Worm (Caenorhabditis elegans): Measurements from ENCODE around the gene Y38E10A.8.

Gene Y38E10A.8

ce11 chrII:12573541-12573940, 33.5 kb upstream of the Y38E10A.8 start, which contains the start of gene Y38E10A.2:
TSS of gene Y38E10A.2 (minus strand) at chrII:12573641.
- no peak for TF ChIP-seq tbx-2 (tag; optimal IDR thresholded peaks at IDR 0.05)
- TF ChIP-seq fkh-2 (tag; optimal IDR thresholded peaks at IDR 0.05), result no peak
- no peak for TF ChIP-seq fkh-10 (GFP tag; optimal IDR thresholded peaks at IDR 0.05)
- no peak for TF ChIP-seq nhr-28 (tag; optimal IDR thresholded peaks at IDR 0.05)
- TF ChIP-seq elt-3 (tag; optimal IDR thresholded peaks at IDR 0.05), result no peak
- TF ChIP-seq pqm-1 (tag; optimal IDR thresholded peaks at IDR 0.05), result no peak
- no peak for TF ChIP-seq jun-1 (tag; optimal IDR thresholded peaks at IDR 0.05)
- no peak for TF ChIP-seq nhr-11 (tag; optimal IDR thresholded peaks at IDR 0.05)
- no peak for TF ChIP-seq nhr-12 (tag; optimal IDR thresholded peaks at IDR 0.05)
- TF ChIP-seq ceh-9 (tag; optimal IDR thresholded peaks at IDR 0.05), result no peak

ce11 chrII:12574668-12575067, 32.3 kb upstream of the Y38E10A.8 start, which contains the start of gene Y38E10A.3:
TSS of gene Y38E10A.3 (minus strand) at chrII:12574768.
- TF ChIP-seq mdl-1 (tag; optimal IDR thresholded peaks at IDR 0.05), result no peak
- no peak for TF ChIP-seq ceh-82 (tag; optimal IDR thresholded peaks at IDR 0.05)
- TF ChIP-seq ZK546.5 (tag; optimal IDR thresholded peaks at IDR 0.05), result no peak
- no peak for TF ChIP-seq jun-1 (tag; optimal IDR thresholded peaks at IDR 0.05)
- TF ChIP-seq egl-27 (tag; optimal IDR thresholded peaks at IDR 0.05), result no peak
- TF ChIP-seq R02D3.7 (tag; optimal IDR thresholded peaks at IDR 0.05), result no peak
- TF ChIP-seq nhr-43 (tag; optimal IDR thresholded peaks at IDR 0.05; ENCODE audit: poor library complexity, severe bottlenecking), result no peak
- no peak for TF ChIP-seq nhr-25 (tag; optimal IDR thresholded peaks at IDR 0.05)
- no peak for TF ChIP-seq nhr-76 (tag; optimal IDR thresholded peaks at IDR 0.05)
- no peak for TF ChIP-seq unc-62 (GFP tag; optimal IDR thresholded peaks at IDR 0.05)
- TF ChIP-seq daf-12 (tag; optimal IDR thresholded peaks at IDR 0.05), result no peak
- no peak for TF ChIP-seq elt-2 (tag; optimal IDR thresholded peaks at IDR 0.05)
- TF ChIP-seq unc-39 (tag; optimal IDR thresholded peaks at IDR 0.05), result no peak

- no peak for TF ChIP-seq ztf-4 (tag; optimal IDR thresholded peaks at IDR 0.05)
- no peak for TF ChIP-seq fos-1 (tag; optimal IDR thresholded peaks at IDR 0.05)
- peak; percentile 74 for TF ChIP-seq elt-2 (tag; optimal IDR thresholded peaks at IDR 0.05)
- TF ChIP-seq daf-12 (tag; optimal IDR thresholded peaks at IDR 0.05), result no peak
- TF ChIP-seq pqm-1 (tag; optimal IDR thresholded peaks at IDR 0.05), result peak; percentile 74
- peak; percentile 27 for TF ChIP-seq ceh-28 (tag; optimal IDR thresholded peaks at IDR 0.05)
These were observed 29.2 kb upstream of the Y38E10A.8 start, which contains the start of gene clec-8 for ce11 chrII:12577754-12578153. TSS of gene clec-8 (minus strand) at chrII:12578061.

ce11 chrII:12580952-12581351, 26.0 kb upstream of the Y38E10A.8 start, which contains the start of gene clec-4:
TSS of gene clec-4 (minus strand) at chrII:12581113.
- no peak for TF ChIP-seq nhr-11 (tag; optimal IDR thresholded peaks at IDR 0.05)
- TF ChIP-seq elt-2 (tag; optimal IDR thresholded peaks at IDR 0.05), result peak; percentile 31
- peak; percentile 63 for TF ChIP-seq pqm-1 (tag; optimal IDR thresholded peaks at IDR 0.05)

- TF ChIP-seq nhr-25 (tag; optimal IDR thresholded peaks at IDR 0.05), result peak; percentile 56
- TF ChIP-seq fos-1 (tag; optimal IDR thresholded peaks at IDR 0.05), result no peak
- TF ChIP-seq lin-15B (tag; optimal IDR thresholded peaks at IDR 0.05), result peak; percentile 81
- peak; percentile 46 for TF ChIP-seq nfya-1 (tag; optimal IDR thresholded peaks at IDR 0.05; ENCODE audit: insufficient read depth)
- TF ChIP-seq elt-2 (tag; optimal IDR thresholded peaks at IDR 0.05), result peak; percentile 5
- TF ChIP-seq egl-5 (tag; optimal IDR thresholded peaks at IDR 0.05), result peak; percentile 37
- TF ChIP-seq pha-4 (tag; optimal IDR thresholded peaks at IDR 0.05), result peak; percentile 23
- no peak for TF ChIP-seq mml-1 (tag; optimal IDR thresholded peaks at IDR 0.05)
- peak; percentile 0 for TF ChIP-seq nhr-23 (tag; optimal IDR thresholded peaks at IDR 0.05)
- peak; percentile 43 for TF ChIP-seq hmg-11 (tag; optimal IDR thresholded peaks at IDR 0.05)
- TF ChIP-seq ceh-28 (tag; optimal IDR thresholded peaks at IDR 0.05), result peak; percentile 78
- no peak for TF ChIP-seq unc-39 (tag; optimal IDR thresholded peaks at IDR 0.05)
These were observed 3.1 kb upstream of the Y38E10A.8 start, which contains the start of the genes ceh-100 and lips-15 for ce11 chrII:12603667-12604621. TSS of gene ceh-100 (minus strand) at chrII:12603680. TSS of gene lips-15 (plus strand) at chrII:12604386.
